Fruit fly (Drosophila melanogaster) whole organism, prepupa: ENCODE results near the gene CG13086.

Experiments
- CG11762 ChIP-seq: fragments of 200-800 bp; sonication (Bioruptor generic); optimal IDR thresholded peaks from 3 replicates; lab custom pipeline; 2016; ENCODE audit warnings: missing biosample characterization, missing genetic modification characterization; ENCODE audit not compliant: insufficient read depth
- Hr39 ChIP-seq: fragments of 200-800 bp; sonication (Bioruptor generic); optimal IDR thresholded peaks from 2 replicates; lab custom pipeline; 2016; ENCODE audit warnings: missing biosample characterization, missing genetic modification characterization

- TF ChIP-seq CG11762 (GFP tag; lab: Kevin White, UChicago) (no peak), Hr39 (GFP tag; lab: Kevin White, UChicago) (peak; percentile 8)
These were observed 2.1 kb downstream of the CG13086 start for dm6 chr2L:19366301-19366700.
